Worm (Caenorhabditis elegans) whole organism, L3 larva: ENCODE data around the gene Y51A2B.8.

Source experiments
- R02D3.7 ChIP-seq: fragments of 150-350 bp; optimal IDR thresholded peaks from 2 replicates; lab custom pipeline; 2014; ENCODE audit warnings: missing biosample characterization, missing genetic modification characterization
- ZK546.5 ChIP-seq: sonication (generic microtip); optimal IDR thresholded peaks from 2 replicates; lab custom pipeline; 2017; ENCODE audit warnings: missing biosample characterization, missing genetic modification characterization
- aly-2 ChIP-seq: fragments of 150-350 bp; optimal IDR thresholded peaks from 2 replicates; lab custom pipeline; 2014; ENCODE audit warnings: missing biosample characterization, missing genetic modification characterization
- ama-1 ChIP-seq: fragments of 150-350 bp; optimal IDR thresholded peaks from 2 replicates; lab custom pipeline; 2018
- ceh-16 ChIP-seq: sonication (generic microtip); optimal IDR thresholded peaks from 2 replicates; lab custom pipeline; 2017; ENCODE audit warnings: missing biosample characterization, missing genetic modification characterization
- ceh-28 ChIP-seq: fragments of 150-350 bp; optimal IDR thresholded peaks from 2 replicates; lab custom pipeline; 2014; ENCODE audit warnings: missing biosample characterization, missing genetic modification reagents, missing genetic modification characterization
- ceh-82 ChIP-seq: fragments of 150-350 bp; optimal IDR thresholded peaks from 2 replicates; lab custom pipeline; 2014; ENCODE audit warnings: missing biosample characterization, missing genetic modification characterization
- daf-12 ChIP-seq: fragments of 150-350 bp; optimal IDR thresholded peaks from 2 replicates; lab custom pipeline; 2014; ENCODE audit warnings: missing biosample characterization, missing genetic modification reagents, missing genetic modification characterization
- egl-27 ChIP-seq: sonication (generic microtip); optimal IDR thresholded peaks from 4 replicates; lab custom pipeline; 2017; ENCODE audit warnings: missing biosample characterization, missing genetic modification reagents, missing genetic modification characterization
- egl-5 ChIP-seq: fragments of 150-350 bp; optimal IDR thresholded peaks from 2 replicates; lab custom pipeline; 2017; ENCODE audit warnings: missing biosample characterization, missing genetic modification reagents, missing genetic modification characterization, inconsistent platforms
- elt-1 ChIP-seq: fragments of 150-350 bp; optimal IDR thresholded peaks from 2 replicates; lab custom pipeline; 2014; ENCODE audit warnings: missing biosample characterization, missing genetic modification characterization
- elt-2 ChIP-seq: sonication (generic microtip); optimal IDR thresholded peaks from 2 replicates; lab custom pipeline; 2016; ENCODE audit warnings: missing genetic modification reagents, mild to moderate bottlenecking, missing genetic modification characterization, missing compliant biosample characterization
- eor-1 ChIP-seq, 2 experiments: fragments of 150-350 bp; optimal IDR thresholded peaks; 2 replicates each; lab custom pipeline; 2014 to 2018; ENCODE audit warnings: missing biosample characterization in 2 of 2, missing genetic modification characterization in 2 of 2
- fkh-10 ChIP-seq: sonication (generic microtip); optimal IDR thresholded peaks from 2 replicates; lab custom pipeline; 2017; ENCODE audit warnings: missing biosample characterization, missing genetic modification reagents, missing genetic modification characterization
- fkh-2 ChIP-seq: fragments of 150-350 bp; optimal IDR thresholded peaks from 2 replicates; lab custom pipeline; 2014; ENCODE audit warnings: missing biosample characterization, missing genetic modification reagents, missing genetic modification characterization
- fos-1 ChIP-seq: fragments of 150-350 bp; optimal IDR thresholded peaks from 2 replicates; lab custom pipeline; 2014; ENCODE audit warnings: missing biosample characterization, missing genetic modification characterization
- hmg-11 ChIP-seq: sonication (generic microtip); optimal IDR thresholded peaks from 2 replicates; lab custom pipeline; 2016; ENCODE audit warnings: missing genetic modification characterization, missing compliant biosample characterization
- jun-1 ChIP-seq: fragments of 150-350 bp; optimal IDR thresholded peaks from 2 replicates; lab custom pipeline; 2014; ENCODE audit warnings: missing biosample characterization, missing genetic modification reagents, missing genetic modification characterization
- lin-15B ChIP-seq: fragments of 150-350 bp; optimal IDR thresholded peaks from 2 replicates; lab custom pipeline; 2014; ENCODE audit warnings: missing biosample characterization, missing genetic modification characterization
- lin-39 ChIP-seq: fragments of 150-350 bp; optimal IDR thresholded peaks from 2 replicates; lab custom pipeline; 2018; ENCODE audit warnings: missing biosample characterization, missing genetic modification reagents, missing genetic modification characterization
- lsy-12 ChIP-seq: sonication (generic microtip); optimal IDR thresholded peaks from 2 replicates; lab custom pipeline; 2016; ENCODE audit warnings: mild to moderate bottlenecking, missing genetic modification characterization, missing compliant biosample characterization
- mdl-1 ChIP-seq: fragments of 150-350 bp; optimal IDR thresholded peaks from 2 replicates; lab custom pipeline; 2014; ENCODE audit warnings: missing biosample characterization, missing genetic modification characterization
- mml-1 ChIP-seq: fragments of 150-350 bp; sonication (generic microtip); optimal IDR thresholded peaks from 3 replicates; lab custom pipeline; 2014; ENCODE audit warnings: missing biosample characterization, missing genetic modification characterization
- nfya-1 ChIP-seq: sonication (generic microtip); optimal IDR thresholded peaks from 2 replicates; lab custom pipeline; 2017; ENCODE audit warnings: missing genetic modification characterization, mild to moderate bottlenecking, missing compliant biosample characterization, antibody characterized with exemption, moderate library complexity; ENCODE audit not compliant: insufficient read depth
- nhr-12 ChIP-seq: fragments of 150-350 bp; optimal IDR thresholded peaks from 2 replicates; lab custom pipeline; 2014; ENCODE audit warnings: missing biosample characterization, missing genetic modification characterization
- nhr-23 ChIP-seq: fragments of 150-350 bp; optimal IDR thresholded peaks from 2 replicates; lab custom pipeline; 2014; ENCODE audit warnings: missing biosample characterization, missing genetic modification reagents, missing genetic modification characterization
- nhr-237 ChIP-seq: fragments of 150-350 bp; optimal IDR thresholded peaks from 2 replicates; lab custom pipeline; 2014; ENCODE audit warnings: missing biosample characterization, missing genetic modification characterization
- nhr-25 ChIP-seq: sonication (generic microtip); optimal IDR thresholded peaks from 2 replicates; lab custom pipeline; 2017; ENCODE audit warnings: missing biosample characterization, missing genetic modification characterization
- nhr-28 ChIP-seq: fragments of 150-350 bp; optimal IDR thresholded peaks from 2 replicates; lab custom pipeline; 2014; ENCODE audit warnings: missing biosample characterization, missing genetic modification characterization
- nhr-43 ChIP-seq: sonication (generic microtip); optimal IDR thresholded peaks from 2 replicates; lab custom pipeline; 2016; ENCODE audit warnings: mild to moderate bottlenecking, missing genetic modification characterization, missing compliant biosample characterization; ENCODE audit not compliant: poor library complexity, severe bottlenecking
- nhr-76 ChIP-seq: fragments of 150-350 bp; sonication (generic microtip); optimal IDR thresholded peaks from 5 replicates; lab custom pipeline; 2014; ENCODE audit warnings: missing biosample characterization, missing genetic modification characterization
- nhr-77 ChIP-seq: fragments of 150-350 bp; optimal IDR thresholded peaks from 2 replicates; lab custom pipeline; 2014; ENCODE audit warnings: missing biosample characterization, missing genetic modification characterization
- pha-4 ChIP-seq: fragments of 150-350 bp; optimal IDR thresholded peaks from 2 replicates; lab custom pipeline; 2014; ENCODE audit warnings: missing biosample characterization, missing genetic modification reagents, missing genetic modification characterization
- sea-2 ChIP-seq: fragments of 150-350 bp; sonication (generic microtip); optimal IDR thresholded peaks from 4 replicates; lab custom pipeline; 2014; ENCODE audit warnings: missing biosample characterization, missing genetic modification reagents, missing genetic modification characterization
- skn-1 ChIP-seq: fragments of 150-350 bp; optimal IDR thresholded peaks from 2 replicates; lab custom pipeline; 2014; ENCODE audit warnings: missing biosample characterization, missing genetic modification characterization
- snpc-4 ChIP-seq: fragments of 150-350 bp; optimal IDR thresholded peaks from 2 replicates; lab custom pipeline; 2014; ENCODE audit warnings: missing biosample characterization, missing genetic modification characterization
- tbx-2 ChIP-seq: sonication (generic microtip); optimal IDR thresholded peaks from 2 replicates; lab custom pipeline; 2016; ENCODE audit warnings: mild to moderate bottlenecking, missing genetic modification characterization, missing compliant biosample characterization
- unc-39 ChIP-seq: sonication (generic microtip); optimal IDR thresholded peaks from 4 replicates; lab custom pipeline; 2017; ENCODE audit warnings: missing biosample characterization, missing genetic modification characterization
- unc-62 ChIP-seq: fragments of 150-350 bp; sonication (generic microtip); optimal IDR thresholded peaks from 4 replicates; lab custom pipeline; 2014; ENCODE audit warnings: missing biosample characterization, missing genetic modification reagents, missing genetic modification characterization
- ztf-4 ChIP-seq: fragments of 150-350 bp; optimal IDR thresholded peaks from 2 replicates; lab custom pipeline; 2014; ENCODE audit warnings: missing biosample characterization, missing genetic modification characterization

Gene Y51A2B.8

ce11 chrV:18378819-18379218 lies at the start of gene Y51A2B.8:
Gene Y51A2B.8, plus strand, starts transcription at chrV:18379119.
- no peak for TF ChIP-seq R02D3.7 (tag; lab: Kevin White, UChicago)
- TF ChIP-seq unc-39 (tag; lab: Kevin White, UChicago) = no peak
- TF ChIP-seq lin-39 (tag; lab: Kevin White, UChicago) = no peak
- no peak for TF ChIP-seq nhr-12 (tag; lab: Kevin White, UChicago)
- TF ChIP-seq snpc-4 (tag; lab: Kevin White, UChicago) = no peak
- no peak for TF ChIP-seq nhr-43 (tag; lab: Kevin White, UChicago)
- no peak for TF ChIP-seq nhr-76 (tag; lab: Kevin White, UChicago)
- TF ChIP-seq egl-27 (tag; lab: Kevin White, UChicago) = no peak
- TF ChIP-seq ceh-82 (tag; lab: Kevin White, UChicago) = no peak
- no peak for TF ChIP-seq fos-1 (tag; lab: Kevin White, UChicago)
- no peak for TF ChIP-seq elt-1 (tag; lab: Kevin White, UChicago)
- TF ChIP-seq ama-1 (lab: Kevin White, UChicago) = no peak
- no peak for TF ChIP-seq eor-1 (tag; optimal IDR thresholded peaks at IDR 0.05; lab: Kevin White, UChicago)
- no peak for TF ChIP-seq lsy-12

- TF ChIP-seq tbx-2 (tag; lab: Kevin White, UChicago) (no peak), ceh-28 (tag; lab: Kevin White, UChicago) (no peak), eor-1 (tag; optimal IDR thresholded peaks at IDR 0.05; lab: Kevin White, UChicago) (no peak), mml-1 (no peak), egl-5 (tag; lab: Kevin White, UChicago) (no peak), nhr-25 (tag; lab: Kevin White, UChicago) (no peak), unc-62 (no peak)
Measured at ce11 chrV:18331086-18331485, 47.8 kb upstream of the Y51A2B.8 start, which contains the start of gene B0462.4. Gene B0462.4, minus strand, starts transcription at chrV:18331186.

ce11 chrV:18337643-18338042 lies 41.3 kb upstream of the Y51A2B.8 start:
- TF ChIP-seq nfya-1 (tag; lab: Kevin White, UChicago) (no peak), ceh-28 (tag; lab: Kevin White, UChicago) (peak; percentile 57)
- TF ChIP-seq, all 47 proteins: peak for 1

- no peak for TF ChIP-seq lsy-12
- TF ChIP-seq nhr-28 = no peak
Measured at ce11 chrV:18339807-18340206, 39.1 kb upstream of the Y51A2B.8 start, which contains the start of gene C08E8.10. Gene C08E8.10, minus strand, starts transcription at chrV:18339907.

ce11 chrV:18344194-18344593 lies 34.7 kb upstream of the Y51A2B.8 start:
- TF ChIP-seq lin-39 (tag; lab: Kevin White, UChicago) = no peak
- no peak for TF ChIP-seq lin-15B (tag; lab: Kevin White, UChicago)
- TF ChIP-seq aly-2 (tag; lab: Kevin White, UChicago) = no peak
- TF ChIP-seq ceh-16 (tag; lab: Kevin White, UChicago) = no peak
- TF ChIP-seq R02D3.7 (tag; lab: Kevin White, UChicago) = no peak
- no peak for TF ChIP-seq fkh-10 (GFP tag; lab: Kevin White, UChicago)
- no peak for TF ChIP-seq mml-1
- no peak for TF ChIP-seq ama-1 (lab: Kevin White, UChicago)
- no peak for TF ChIP-seq nhr-23 (tag; lab: Kevin White, UChicago)
- TF ChIP-seq unc-62 = no peak
- no peak for TF ChIP-seq ztf-4 (tag; lab: Kevin White, UChicago)
- TF ChIP-seq nhr-12 (tag; lab: Kevin White, UChicago) = no peak
- no peak for TF ChIP-seq mdl-1 (tag; lab: Kevin White, UChicago)
- no peak for TF ChIP-seq egl-27 (tag; lab: Kevin White, UChicago)
- no peak for TF ChIP-seq pha-4 (tag; lab: Kevin White, UChicago)
- no peak for TF ChIP-seq eor-1 (tag; optimal IDR thresholded peaks at IDR 0.05; lab: Kevin White, UChicago)
- TF ChIP-seq nhr-25 (tag; lab: Kevin White, UChicago) = no peak
- no peak for TF ChIP-seq fkh-2
- no peak for TF ChIP-seq snpc-4 (tag; lab: Kevin White, UChicago)
- no peak for TF ChIP-seq nhr-237 (tag; lab: Kevin White, UChicago)

ce11 chrV:18346080-18346479 lies 32.8 kb upstream of the Y51A2B.8 start:
- TF ChIP-seq jun-1 (tag; lab: Kevin White, UChicago) = peak; percentile 98
- TF ChIP-seq sea-2 (GFP tag; lab: Kevin White, UChicago) = no peak
- no peak for TF ChIP-seq ama-1 (lab: Kevin White, UChicago)
- TF ChIP-seq nhr-23 (tag; lab: Kevin White, UChicago) = peak; percentile 57
- no peak for TF ChIP-seq eor-1 (tag; optimal IDR thresholded peaks at IDR 0.05; lab: Kevin White, UChicago)
- TF ChIP-seq ztf-4 (tag; lab: Kevin White, UChicago) = no peak
- TF ChIP-seq daf-12 (tag; lab: Kevin White, UChicago) = no peak
- no peak for TF ChIP-seq hmg-11 (tag; lab: Kevin White, UChicago)
- peak; percentile 44 for TF ChIP-seq ceh-28 (tag; lab: Kevin White, UChicago)
- TF ChIP-seq aly-2 (tag; lab: Kevin White, UChicago) = no peak
- no peak for TF ChIP-seq nhr-12 (tag; lab: Kevin White, UChicago)
- TF ChIP-seq elt-2 = peak; percentile 100
- no peak for TF ChIP-seq mml-1
- TF ChIP-seq snpc-4 (tag; lab: Kevin White, UChicago) = no peak
- no peak for TF ChIP-seq nhr-25 (tag; lab: Kevin White, UChicago)
- no peak for TF ChIP-seq nhr-28
- no peak for TF ChIP-seq egl-5 (tag; lab: Kevin White, UChicago)
- peak; percentile 34 for TF ChIP-seq skn-1
- TF ChIP-seq fos-1 (tag; lab: Kevin White, UChicago) = peak; percentile 81
- no peak for TF ChIP-seq ZK546.5
- TF ChIP-seq fkh-2 = no peak
- no peak for TF ChIP-seq nhr-77 (tag; lab: Kevin White, UChicago)
